Fruit fly (Drosophila melanogaster): ENCODE results near the gene rhea.
A peak's percentile ranks its signal among the peaks of the same experiment; 100 is the strongest.

The rhea gene

dm6 chr3L:8579513-8579912, 34.7 kb downstream of the rhea start:
- TF ChIP-seq EcR (GFP tag; optimal IDR thresholded peaks at IDR 0.05) (no peak), usp (GFP tag; optimal IDR thresholded peaks at IDR 0.05) (no peak), psq (optimal IDR thresholded peaks at IDR 0.05) (no peak), Dll (optimal IDR thresholded peaks at IDR 0.05) (no peak), pan (optimal IDR thresholded peaks at IDR 0.05) (no peak), CG8478 (optimal IDR thresholded peaks at IDR 0.05) (no peak)

- no peak for TF ChIP-seq EcR (GFP tag; optimal IDR thresholded peaks at IDR 0.05)
- TF ChIP-seq pan (optimal IDR thresholded peaks at IDR 0.05), result no peak
- TF ChIP-seq usp (GFP tag; optimal IDR thresholded peaks at IDR 0.05), result no peak
- no peak for TF ChIP-seq psq (optimal IDR thresholded peaks at IDR 0.05)
- TF ChIP-seq CG8478 (optimal IDR thresholded peaks at IDR 0.05), result no peak
These were observed 36.0 kb downstream of the rhea start for dm6 chr3L:8580780-8581179.

dm6 chr3L:8582105-8582707, 37.4 kb downstream of the rhea start:
- TF ChIP-seq usp (GFP tag; optimal IDR thresholded peaks at IDR 0.05), result no peak
- TF ChIP-seq Dll (optimal IDR thresholded peaks at IDR 0.05), result no peak
- TF ChIP-seq psq (optimal IDR thresholded peaks at IDR 0.05), result no peak
- TF ChIP-seq EcR (GFP tag; optimal IDR thresholded peaks at IDR 0.05), result no peak

dm6 chr3L:8584086-8584485, 39.3 kb downstream of the rhea start:
- no peak for TF ChIP-seq Dll (optimal IDR thresholded peaks at IDR 0.05)
- no peak for TF ChIP-seq EcR (GFP tag; optimal IDR thresholded peaks at IDR 0.05)
- TF ChIP-seq pan (optimal IDR thresholded peaks at IDR 0.05), result no peak
- TF ChIP-seq psq (optimal IDR thresholded peaks at IDR 0.05), result no peak
- no peak for TF ChIP-seq CG8478 (optimal IDR thresholded peaks at IDR 0.05)
- TF ChIP-seq usp (GFP tag; optimal IDR thresholded peaks at IDR 0.05), result no peak

- TF ChIP-seq usp (GFP tag; optimal IDR thresholded peaks at IDR 0.05) (no peak), EcR (GFP tag; optimal IDR thresholded peaks at IDR 0.05) (no peak), pan (optimal IDR thresholded peaks at IDR 0.05) (no peak), CG8478 (optimal IDR thresholded peaks at IDR 0.05) (no peak), Dll (optimal IDR thresholded peaks at IDR 0.05) (no peak), psq (optimal IDR thresholded peaks at IDR 0.05) (no peak)
These were observed 56.1 kb downstream of the rhea start, which contains the start of the genes Nelf-E and RpL14 for dm6 chr3L:8600752-8601433. Nelf-E (minus strand) TSS chr3L:8600879. RpL14 (plus strand) TSS chr3L:8601006.

- TF ChIP-seq psq (optimal IDR thresholded peaks at IDR 0.05) (no peak), Dll (optimal IDR thresholded peaks at IDR 0.05) (peak; percentile 46)
These were observed 59.3 kb downstream of the rhea start, which contains the start of the genes CG5989 and CG6282 for dm6 chr3L:8603880-8604692. CG5989 (minus strand) TSS chr3L:8604149. CG6282 (plus strand) TSS chr3L:8604657.

- TF ChIP-seq CG8478 (optimal IDR thresholded peaks at IDR 0.05) (no peak), usp (GFP tag; optimal IDR thresholded peaks at IDR 0.05) (no peak), pan (optimal IDR thresholded peaks at IDR 0.05) (no peak), EcR (GFP tag; optimal IDR thresholded peaks at IDR 0.05) (no peak), Dll (optimal IDR thresholded peaks at IDR 0.05) (no peak), psq (optimal IDR thresholded peaks at IDR 0.05) (no peak)
These were observed 62.6 kb downstream of the rhea start for dm6 chr3L:8607449-8607848.

dm6 chr3L:8616935-8617334, 72.1 kb downstream of the rhea start, which contains the start of gene S-Lap1:
S-Lap1 (plus strand) TSS chr3L:8617235.
- no peak for TF ChIP-seq Dll (optimal IDR thresholded peaks at IDR 0.05)
- no peak for TF ChIP-seq CG8478 (optimal IDR thresholded peaks at IDR 0.05)
- TF ChIP-seq pan (optimal IDR thresholded peaks at IDR 0.05), result no peak
- TF ChIP-seq usp (GFP tag; optimal IDR thresholded peaks at IDR 0.05), result no peak
- no peak for TF ChIP-seq psq (optimal IDR thresholded peaks at IDR 0.05)
- no peak for TF ChIP-seq EcR (GFP tag; optimal IDR thresholded peaks at IDR 0.05)

dm6 chr3L:8619588-8619987, 74.8 kb downstream of the rhea start, which contains the start of gene S-Lap2:
S-Lap2 (plus strand) TSS chr3L:8619888.
- TF ChIP-seq psq (optimal IDR thresholded peaks at IDR 0.05) (no peak), CG8478 (optimal IDR thresholded peaks at IDR 0.05) (no peak), EcR (GFP tag; optimal IDR thresholded peaks at IDR 0.05) (no peak), pan (optimal IDR thresholded peaks at IDR 0.05) (no peak), usp (GFP tag; optimal IDR thresholded peaks at IDR 0.05) (no peak), Dll (optimal IDR thresholded peaks at IDR 0.05) (no peak)

- no peak for TF ChIP-seq CG8478 (optimal IDR thresholded peaks at IDR 0.05)
- no peak for TF ChIP-seq pan (optimal IDR thresholded peaks at IDR 0.05)
- no peak for TF ChIP-seq usp (GFP tag; optimal IDR thresholded peaks at IDR 0.05)
- TF ChIP-seq EcR (GFP tag; optimal IDR thresholded peaks at IDR 0.05), result no peak
- no peak for TF ChIP-seq psq (optimal IDR thresholded peaks at IDR 0.05)
- TF ChIP-seq Dll (optimal IDR thresholded peaks at IDR 0.05), result no peak
These were observed 76.7 kb downstream of the rhea start for dm6 chr3L:8621465-8621864.
